Fruit fly (Drosophila melanogaster): ENCODE measurements around the gene CG8004.

dm6 chr3L:19908201-19909127 lies 19.8 kb downstream of the CG8004 start:
- no peak for TF ChIP-seq Myc (optimal IDR thresholded peaks at IDR 0.05)
- no peak for TF ChIP-seq ttk (optimal IDR thresholded peaks at IDR 0.05)
- no peak for TF ChIP-seq h (optimal IDR thresholded peaks at IDR 0.05)
- no peak for TF ChIP-seq psq (optimal IDR thresholded peaks at IDR 0.05)
- no peak for TF ChIP-seq insv (optimal IDR thresholded peaks at IDR 0.05)
